Worm (Caenorhabditis elegans) whole organism, late embryonic: Measurements from ENCODE around the gene C09F12.3.

ENCODE experiments used
- ama-1 ChIP-seq: fragments of 150-350 bp; optimal IDR thresholded peaks from 2 replicates; lab custom pipeline; 2014
- ceh-48 ChIP-seq: sonication (generic microtip); optimal IDR thresholded peaks from 2 replicates; lab custom pipeline; 2016; ENCODE audit warnings: missing genetic modification characterization, inconsistent platforms, missing compliant biosample characterization
- fkh-10 ChIP-seq: fragments of 150-350 bp; optimal IDR thresholded peaks from 2 replicates; lab custom pipeline; 2014; ENCODE audit warnings: missing biosample characterization, missing genetic modification reagents, missing genetic modification characterization
- fkh-6 ChIP-seq: sonication (generic microtip); optimal IDR thresholded peaks from 2 replicates; lab custom pipeline; 2016; ENCODE audit warnings: missing genetic modification characterization, missing compliant biosample characterization
- gmeb-2 ChIP-seq: sonication (generic microtip); optimal IDR thresholded peaks from 2 replicates; lab custom pipeline; 2016; ENCODE audit warnings: missing genetic modification characterization, inconsistent platforms, missing compliant biosample characterization
- hlh-15 ChIP-seq: sonication (generic microtip); optimal IDR thresholded peaks from 2 replicates; lab custom pipeline; 2016; ENCODE audit warnings: missing genetic modification characterization, missing compliant biosample characterization
- hlh-8 ChIP-seq: sonication (generic microtip); optimal IDR thresholded peaks from 2 replicates; lab custom pipeline; 2016; ENCODE audit warnings: missing genotype, missing genetic modification characterization, missing compliant biosample characterization
- nfya-1 ChIP-seq: sonication (generic microtip); optimal IDR thresholded peaks from 2 replicates; lab custom pipeline; 2017; ENCODE audit warnings: missing genetic modification characterization, mild to moderate bottlenecking, missing compliant biosample characterization, antibody characterized with exemption, moderate library complexity
- pax-1 ChIP-seq: fragments of 150-350 bp; optimal IDR thresholded peaks from 2 replicates; lab custom pipeline; 2014; ENCODE audit warnings: missing biosample characterization, missing genetic modification characterization
- rnt-1 ChIP-seq: sonication (generic microtip); optimal IDR thresholded peaks from 2 replicates; lab custom pipeline; 2016; ENCODE audit warnings: missing genetic modification characterization, missing compliant biosample characterization
- sdc-2 ChIP-seq: sonication (generic microtip); optimal IDR thresholded peaks from 2 replicates; lab custom pipeline; 2016; ENCODE audit warnings: missing genotype, missing genetic modification characterization, missing compliant biosample characterization

ce11 chrX:11061904-11062303 is 19.2 kb upstream of the C09F12.3 start, which contains the start of gene lpr-5:
- no peak for TF ChIP-seq pax-1
- TF ChIP-seq hlh-15 (tag; lab: Kevin White, UChicago): no peak
- no peak for TF ChIP-seq rnt-1 (tag; lab: Kevin White, UChicago)
- no peak for TF ChIP-seq ceh-48 (tag; lab: Kevin White, UChicago)
- no peak for TF ChIP-seq hlh-8 (tag; lab: Kevin White, UChicago)
- no peak for TF ChIP-seq sdc-2 (tag; lab: Kevin White, UChicago)
- no peak for TF ChIP-seq ama-1 (lab: Kevin White, UChicago)
- TF ChIP-seq fkh-10 (GFP tag; lab: Kevin White, UChicago): no peak
- no peak for TF ChIP-seq gmeb-2 (tag; lab: Kevin White, UChicago)
- TF ChIP-seq fkh-6 (tag; lab: Kevin White, UChicago): no peak
- no peak for TF ChIP-seq nfya-1 (tag; lab: Kevin White, UChicago)
